Worm (Caenorhabditis elegans) whole organism, L1 larva: ENCODE data around the gene sma-1.

ENCODE experiments used
- blmp-1 ChIP-seq: fragments of 150-350 bp; optimal IDR thresholded peaks from 2 replicates; lab custom pipeline; 2014; ENCODE audit warnings: missing biosample characterization, missing genetic modification characterization
- elt-2 ChIP-seq: sonication (generic microtip); optimal IDR thresholded peaks from 2 replicates; lab custom pipeline; 2016; ENCODE audit warnings: missing genetic modification characterization, mild to moderate bottlenecking, inconsistent platforms, missing compliant biosample characterization, missing genetic modification reagents
- lin-35 ChIP-seq, 2 experiments: fragments of 150-350 bp; optimal IDR thresholded peaks; 2 replicates each; lab custom pipeline; 2014; ENCODE audit warnings: missing biosample characterization in 2 of 2, missing genetic modification characterization in 2 of 2, missing genetic modification reagents in 2 of 2
- nhr-237 ChIP-seq: fragments of 150-350 bp; optimal IDR thresholded peaks from 2 replicates; lab custom pipeline; 2014; ENCODE audit warnings: missing biosample characterization, missing genetic modification characterization
- nhr-47 ChIP-seq: sonication (generic microtip); optimal IDR thresholded peaks from 2 replicates; lab custom pipeline; 2016; ENCODE audit warnings: mild to moderate bottlenecking, missing genetic modification characterization, moderate library complexity, missing compliant biosample characterization

- TF ChIP-seq blmp-1 (tag; lab: Kevin White, UChicago) (no peak), elt-2 (tag; lab: Kevin White, UChicago) (no peak), nhr-237 (no peak), lin-35 (GFP tag; optimal IDR thresholded peaks at IDR 0.05; lab: Kevin White, UChicago) (no peak), nhr-47 (no peak)
Measured at ce11 chrV:11875060-11875459, 24.2 kb upstream of the sma-1 start, which contains the start of gene sulp-4.
